Fruit fly (Drosophila melanogaster) whole organism, embryonic: Measurements from ENCODE around the gene CG33258.

Experiments
- C15 ChIP-seq: fragments of 200-800 bp; sonication (Bioruptor generic); IDR thresholded peaks from 3 replicates; pipeline ENCODE4 v1.3.6; 2022; ENCODE audit warnings: missing biosample characterization, missing genetic modification characterization
- CG10147 ChIP-seq: fragments of 200-800 bp; sonication (Bioruptor generic); optimal IDR thresholded peaks from 2 replicates; lab custom pipeline; 2019; ENCODE audit warnings: missing biosample characterization, mild to moderate bottlenecking, missing genetic modification characterization, moderate library complexity
- CG1024 ChIP-seq: fragments of 200-800 bp; sonication (Bioruptor generic); IDR thresholded peaks from 2 replicates; pipeline ENCODE4 v1.3.6; 2022; ENCODE audit warnings: missing biosample characterization, missing genetic modification characterization
- CG10267 ChIP-seq: fragments of 200-800 bp; sonication (Bioruptor generic); optimal IDR thresholded peaks from 2 replicates; lab custom pipeline; 2018; ENCODE audit warnings: missing biosample characterization, mild to moderate bottlenecking, missing genetic modification characterization, moderate library complexity
- CG11696 ChIP-seq: fragments of 200-800 bp; sonication (Bioruptor generic); IDR thresholded peaks from 2 replicates; pipeline ENCODE4 v1.3.6; 2022; ENCODE audit warnings: missing biosample characterization, missing genetic modification characterization
- CG12155 ChIP-seq: fragments of 200-800 bp; sonication (Bioruptor generic); optimal IDR thresholded peaks from 3 replicates; lab custom pipeline; 2016; ENCODE audit warnings: missing biosample characterization, missing genetic modification characterization
- CG12659 ChIP-seq: fragments of 200-800 bp; sonication (Bioruptor generic); optimal IDR thresholded peaks from 3 replicates; lab custom pipeline; 2017; ENCODE audit warnings: mild to moderate bottlenecking, missing biosample characterization, missing genetic modification reagents, missing genetic modification characterization
- CG12942 ChIP-seq: fragments of 200-800 bp; sonication (Bioruptor generic); optimal IDR thresholded peaks from 3 replicates; lab custom pipeline; 2016; ENCODE audit warnings: missing biosample characterization, missing genetic modification characterization
- CG15601 ChIP-seq: fragments of 200-800 bp; sonication (Bioruptor generic); optimal IDR thresholded peaks from 3 replicates; lab custom pipeline; 2019; ENCODE audit warnings: missing biosample characterization, mild to moderate bottlenecking, missing genetic modification characterization, moderate library complexity
- CG16813 ChIP-seq: fragments of 200-800 bp; sonication (Bioruptor generic); IDR thresholded peaks from 3 replicates; pipeline ENCODE4 v1.3.6; 2022; ENCODE audit warnings: missing biosample characterization, missing genetic modification characterization; ENCODE audit not compliant: partially characterized antibody
- CG17359 ChIP-seq: fragments of 200-800 bp; sonication (Bioruptor generic); optimal IDR thresholded peaks from 3 replicates; lab custom pipeline; 2018; ENCODE audit warnings: missing biosample characterization, mild to moderate bottlenecking, missing genetic modification characterization, moderate library complexity
- CG17829 ChIP-seq: fragments of 200-800 bp; optimal IDR thresholded peaks from 2 replicates; lab custom pipeline; 2019; ENCODE audit warnings: missing biosample characterization, mild to moderate bottlenecking, missing genetic modification characterization, moderate library complexity
- CG18011 ChIP-seq: fragments of 200-800 bp; sonication (Bioruptor generic); optimal IDR thresholded peaks from 2 replicates; lab custom pipeline; 2017; ENCODE audit warnings: missing biosample characterization, missing genetic modification characterization, mild to moderate bottlenecking, moderate library complexity, missing genotype
- CG18619 ChIP-seq: fragments of 200-800 bp; sonication (Bioruptor generic); optimal IDR thresholded peaks from 3 replicates; lab custom pipeline; 2017; ENCODE audit warnings: missing biosample characterization, mild to moderate bottlenecking, missing genetic modification characterization
- CG2120 ChIP-seq: fragments of 200-800 bp; sonication (Bioruptor generic); optimal IDR thresholded peaks from 3 replicates; lab custom pipeline; 2016; ENCODE audit warnings: missing biosample characterization, missing genetic modification characterization
- CG2129 ChIP-seq: fragments of 200-800 bp; sonication (Bioruptor generic); IDR thresholded peaks from 2 replicates; pipeline ENCODE4 v1.3.6; 2022; ENCODE audit warnings: missing biosample characterization, missing genetic modification characterization; ENCODE audit not compliant: partially characterized antibody
- CG31365 ChIP-seq: fragments of 200-800 bp; sonication (Bioruptor generic); optimal IDR thresholded peaks from 2 replicates; lab custom pipeline; 2018; ENCODE audit warnings: missing biosample characterization, mild to moderate bottlenecking, missing genetic modification characterization
- CG32767 ChIP-seq: fragments of 200-800 bp; sonication (Bioruptor generic); IDR thresholded peaks from 2 replicates; pipeline ENCODE4 v1.3.6; 2022; ENCODE audit warnings: missing biosample characterization, missing genetic modification characterization
- CG34224 ChIP-seq: fragments of 200-800 bp; sonication (Bioruptor generic); IDR thresholded peaks from 3 replicates; pipeline ENCODE4 v1.3.6; 2022; ENCODE audit warnings: missing biosample characterization, missing genetic modification characterization; ENCODE audit not compliant: partially characterized antibody
- CG7987 ChIP-seq: fragments of 200-800 bp; sonication (Bioruptor generic); optimal IDR thresholded peaks from 2 replicates; lab custom pipeline; 2018; ENCODE audit warnings: missing biosample characterization, mild to moderate bottlenecking, missing genetic modification characterization, moderate library complexity
- CG8478 ChIP-seq: fragments of >200 bp; optimal IDR thresholded peaks from 2 replicates; lab custom pipeline; 2018
- CG9817 ChIP-seq: fragments of 200-800 bp; sonication (Bioruptor generic); optimal IDR thresholded peaks from 2 replicates; lab custom pipeline; 2018; ENCODE audit warnings: missing biosample characterization, mild to moderate bottlenecking, missing genetic modification characterization, moderate library complexity
- Dll ChIP-seq: fragments of 200-800 bp; sonication (Bioruptor generic); IDR thresholded peaks from 4 replicates; pipeline ENCODE4 v1.3.6; 2022; ENCODE audit warnings: missing biosample characterization, missing genetic modification characterization; ENCODE audit not compliant: partially characterized antibody
- Fer3 ChIP-seq: fragments of 200-800 bp; sonication (Bioruptor generic); optimal IDR thresholded peaks from 2 replicates; lab custom pipeline; 2018; ENCODE audit warnings: missing biosample characterization, mild to moderate bottlenecking, missing genetic modification characterization, moderate library complexity
- H2.0 ChIP-seq: fragments of 200-800 bp; sonication (Bioruptor generic); IDR thresholded peaks from 2 replicates; pipeline ENCODE4 v1.3.6; 2022; ENCODE audit warnings: missing biosample characterization, missing genetic modification characterization
- HmgZ ChIP-seq: fragments of 200-800 bp; sonication (Bioruptor generic); optimal IDR thresholded peaks from 2 replicates; lab custom pipeline; 2018; ENCODE audit warnings: missing biosample characterization, mild to moderate bottlenecking, missing genetic modification characterization
- Mad ChIP-seq: fragments of 200-800 bp; sonication (Bioruptor generic); optimal IDR thresholded peaks from 2 replicates; lab custom pipeline; 2016; ENCODE audit warnings: missing biosample characterization, missing genetic modification characterization
- NFAT ChIP-seq: fragments of 200-800 bp; sonication (Bioruptor generic); IDR thresholded peaks from 2 replicates; pipeline ENCODE4 v1.3.6; 2022; ENCODE audit warnings: missing biosample characterization, missing genetic modification characterization
- Ravus ChIP-seq: fragments of 200-800 bp; sonication (Bioruptor generic); IDR thresholded peaks from 2 replicates; pipeline ENCODE4 v1.3.6; 2022; ENCODE audit warnings: missing biosample characterization, missing genetic modification characterization
- Rx ChIP-seq: fragments of 200-800 bp; sonication (Bioruptor generic); IDR thresholded peaks from 2 replicates; pipeline ENCODE4 v1.3.6; 2022; ENCODE audit warnings: missing biosample characterization, missing genetic modification characterization
- Spps ChIP-seq: fragments of 200-800 bp; sonication (Bioruptor generic); optimal IDR thresholded peaks from 2 replicates; lab custom pipeline; 2018; ENCODE audit warnings: missing biosample characterization, mild to moderate bottlenecking, missing genetic modification characterization
- Vsx1 ChIP-seq: fragments of 200-800 bp; sonication (Bioruptor generic); optimal IDR thresholded peaks from 2 replicates; lab custom pipeline; 2017; ENCODE audit warnings: missing biosample characterization, mild to moderate bottlenecking, missing genetic modification characterization, missing genetic modification reagents
- Xbp1 ChIP-seq: fragments of 200-800 bp; sonication (Bioruptor generic); optimal IDR thresholded peaks from 3 replicates; lab custom pipeline; 2016; ENCODE audit warnings: missing biosample characterization, mild to moderate bottlenecking, missing genetic modification characterization
- amos ChIP-seq: fragments of 200-800 bp; sonication (Bioruptor generic); IDR thresholded peaks from 2 replicates; pipeline ENCODE4 v1.3.6; 2022; ENCODE audit warnings: missing biosample characterization, missing genetic modification characterization; ENCODE audit not compliant: partially characterized antibody
- ash1 ChIP-seq: fragments of 200-800 bp; sonication (Bioruptor generic); optimal IDR thresholded peaks from 2 replicates; lab custom pipeline; 2018; ENCODE audit warnings: missing biosample characterization, mild to moderate bottlenecking, missing genetic modification characterization
- btn ChIP-seq: fragments of 200-800 bp; sonication (Bioruptor generic); optimal IDR thresholded peaks from 2 replicates; lab custom pipeline; 2016; ENCODE audit warnings: missing biosample characterization, missing genetic modification characterization
- chif ChIP-seq, 2 experiments: fragments of 200-800 bp; sonication (Bioruptor generic); optimal IDR thresholded peaks; 3 replicates each; lab custom pipeline; 2016; ENCODE audit warnings: missing biosample characterization in 2 of 2, missing genetic modification characterization in 2 of 2
- crol ChIP-seq: fragments of 200-800 bp; sonication (Bioruptor generic); IDR thresholded peaks from 2 replicates; pipeline ENCODE4 v1.3.6; 2022; ENCODE audit warnings: missing biosample characterization, missing genetic modification characterization
- crp ChIP-seq, 2 experiments: fragments of 200-800 bp; sonication (Bioruptor generic); optimal IDR thresholded peaks; 2 replicates in 1 of 2; 3 replicates in 1 of 2; lab custom pipeline; 2017; ENCODE audit warnings: missing biosample characterization in 2 of 2, missing genetic modification characterization in 2 of 2, mild to moderate bottlenecking in 1 of 2, moderate library complexity in 1 of 2
- dan ChIP-seq: fragments of 200-800 bp; sonication (Bioruptor generic); IDR thresholded peaks from 2 replicates; pipeline ENCODE4 v1.3.6; 2022; ENCODE audit warnings: missing biosample characterization, missing genetic modification characterization
- gfzf ChIP-seq: fragments of 200-800 bp; sonication (Bioruptor generic); optimal IDR thresholded peaks from 2 replicates; lab custom pipeline; 2016; ENCODE audit warnings: missing biosample characterization, mild to moderate bottlenecking, missing genetic modification characterization, moderate library complexity
- grau ChIP-seq: fragments of 200-800 bp; optimal IDR thresholded peaks from 3 replicates; lab custom pipeline; 2019; ENCODE audit warnings: missing biosample characterization, mild to moderate bottlenecking, missing genetic modification characterization, moderate library complexity
- grn ChIP-seq: fragments of 200-800 bp; sonication (Bioruptor generic); optimal IDR thresholded peaks from 3 replicates; lab custom pipeline; 2017; ENCODE audit warnings: missing biosample characterization, missing genetic modification characterization
- gsb ChIP-seq: fragments of 200-800 bp; sonication (Bioruptor generic); IDR thresholded peaks from 2 replicates; pipeline ENCODE4 v1.3.6; 2022; ENCODE audit warnings: missing biosample characterization, missing genetic modification characterization
- gsb-n ChIP-seq: fragments of 200-800 bp; sonication (Bioruptor generic); optimal IDR thresholded peaks from 3 replicates; lab custom pipeline; 2018; ENCODE audit warnings: missing biosample characterization, mild to moderate bottlenecking, missing genetic modification characterization
- lilli ChIP-seq: fragments of 200-800 bp; sonication (Bioruptor generic); optimal IDR thresholded peaks from 3 replicates; lab custom pipeline; 2016; ENCODE audit warnings: missing biosample characterization, missing genetic modification characterization
- luna ChIP-seq: fragments of 200-800 bp; sonication (Bioruptor generic); optimal IDR thresholded peaks from 2 replicates; lab custom pipeline; 2016; ENCODE audit warnings: missing biosample characterization, missing genetic modification characterization
- maf-S ChIP-seq: fragments of 200-800 bp; sonication (Bioruptor generic); optimal IDR thresholded peaks from 2 replicates; lab custom pipeline; 2016; ENCODE audit warnings: missing biosample characterization, missing genetic modification characterization
- scrt ChIP-seq: fragments of 200-800 bp; sonication (Bioruptor generic); optimal IDR thresholded peaks from 2 replicates; lab custom pipeline; 2018; ENCODE audit warnings: missing biosample characterization, mild to moderate bottlenecking, missing genetic modification characterization, moderate library complexity
- sqz ChIP-seq: fragments of 200-800 bp; sonication (Bioruptor generic); optimal IDR thresholded peaks from 3 replicates; lab custom pipeline; 2018; ENCODE audit warnings: missing biosample characterization, mild to moderate bottlenecking, missing genetic modification characterization
- sr ChIP-seq: fragments of 200-800 bp; sonication (Bioruptor generic); IDR thresholded peaks from 3 replicates; pipeline ENCODE4 v1.3.6; 2022; ENCODE audit warnings: missing biosample characterization, missing genetic modification characterization

Gene CG33258

DNA sequence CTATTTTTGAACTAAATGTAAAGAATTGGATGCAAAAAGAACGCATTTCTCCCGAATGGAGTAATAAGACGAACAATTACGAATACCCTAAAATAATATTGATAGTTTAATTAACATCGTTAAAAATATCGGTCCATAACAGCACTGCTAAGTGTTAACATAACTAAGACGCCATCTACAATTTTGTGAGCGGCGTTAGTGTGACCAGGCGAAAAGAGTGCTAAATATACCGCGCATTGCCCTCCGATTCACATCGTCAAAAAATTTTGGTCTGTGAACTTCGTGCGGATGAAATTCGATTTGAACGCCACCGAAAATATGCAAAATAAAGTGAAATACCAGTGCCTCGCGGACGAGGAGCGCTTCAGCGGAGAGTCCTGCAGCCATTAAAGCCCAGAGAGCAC, 30.6 kb upstream of the CG33258 start, which contains the start of gene Mbs (continued):
- TF ChIP-seq btn (no peak), CG10267 (tag; lab: Kevin White, UChicago) (peak; percentile 9), CG18011 (GFP tag; lab: Kevin White, UChicago) (no peak), CG12155 (no peak), Mad (GFP tag; lab: Kevin White, UChicago) (no peak), dan (GFP tag; lab: Robert Waterston, UW) (no peak), Vsx1 (GFP tag; lab: Kevin White, UChicago) (peak; percentile 48), CG18619 (peak; percentile 23), scrt (no peak), CG7987 (GFP tag; lab: Kevin White, UChicago) (peak; percentile 46), CG11696 (GFP tag; lab: Robert Waterston, UW) (no peak), CG2129 (GFP tag; lab: Robert Waterston, UW) (peak; percentile 57; the same call in 1 of the 2 replicates), CG12659 (GFP tag; lab: Kevin White, UChicago) (peak; percentile 58), Dll (GFP tag; lab: Robert Waterston, UW) (peak; percentile 10; the same call in 3 of the 4 replicates), ash1 (GFP tag; lab: Kevin White, UChicago) (no peak), Ravus (GFP tag; lab: Robert Waterston, UW) (no peak), lilli (GFP tag; lab: Kevin White, UChicago) (peak; percentile 22), HmgZ (peak; percentile 33), gsb-n (tag; lab: Kevin White, UChicago) (peak; percentile 36), CG9817 (tag; lab: Kevin White, UChicago) (peak; percentile 11), CG32767 (no peak), chif (GFP tag; optimal IDR thresholded peaks at IDR 0.05; lab: Kevin White, UChicago) (no peak), crol (GFP tag; lab: Robert Waterston, UW) (no peak), gsb (GFP tag; lab: Robert Waterston, UW) (no peak), CG10147 (GFP tag; lab: Kevin White, UChicago) (peak; percentile 9), Xbp1 (GFP tag; lab: Kevin White, UChicago) (no peak), amos (GFP tag; lab: Robert Waterston, UW) (peak; percentile 77), CG16813 (GFP tag; lab: Robert Waterston, UW) (peak; percentile 57; the same call in 2 of the 3 replicates), C15 (GFP tag; lab: Robert Waterston, UW) (no peak), grn (GFP tag; lab: Kevin White, UChicago) (no peak), CG2120 (no peak), Rx (GFP tag; lab: Robert Waterston, UW) (no peak), sqz (GFP tag; lab: Kevin White, UChicago) (no peak), Fer3 (tag; lab: Kevin White, UChicago) (peak; percentile 33), NFAT (GFP tag; lab: Robert Waterston, UW) (peak; percentile 10; the same call in 1 of the 2 replicates), CG34224 (GFP tag; lab: Robert Waterston, UW) (peak; percentile 78), Spps (tag; lab: Kevin White, UChicago) (no peak), grau (tag; lab: Kevin White, UChicago) (peak; percentile 16), CG15601 (no peak), CG17359 (tag; lab: Kevin White, UChicago) (peak; percentile 11), luna (GFP tag; lab: Kevin White, UChicago) (no peak), CG17829 (peak; percentile 53), maf-S (GFP tag; lab: Kevin White, UChicago) (no peak), CG8478 (lab: Kevin White, UChicago) (no peak), crp (GFP tag; optimal IDR thresholded peaks at IDR 0.05; lab: Kevin White, UChicago) (no peak), sr (no peak), CG31365 (peak; percentile 36), gfzf (GFP tag; lab: Kevin White, UChicago) (peak; percentile 86), CG1024 (GFP tag; lab: Robert Waterston, UW) (no peak), CG12942 (GFP tag; lab: Kevin White, UChicago) (no peak), H2.0 (no peak)
